Worm (Caenorhabditis elegans): ENCODE results near the gene hcp-1.

DNA sequence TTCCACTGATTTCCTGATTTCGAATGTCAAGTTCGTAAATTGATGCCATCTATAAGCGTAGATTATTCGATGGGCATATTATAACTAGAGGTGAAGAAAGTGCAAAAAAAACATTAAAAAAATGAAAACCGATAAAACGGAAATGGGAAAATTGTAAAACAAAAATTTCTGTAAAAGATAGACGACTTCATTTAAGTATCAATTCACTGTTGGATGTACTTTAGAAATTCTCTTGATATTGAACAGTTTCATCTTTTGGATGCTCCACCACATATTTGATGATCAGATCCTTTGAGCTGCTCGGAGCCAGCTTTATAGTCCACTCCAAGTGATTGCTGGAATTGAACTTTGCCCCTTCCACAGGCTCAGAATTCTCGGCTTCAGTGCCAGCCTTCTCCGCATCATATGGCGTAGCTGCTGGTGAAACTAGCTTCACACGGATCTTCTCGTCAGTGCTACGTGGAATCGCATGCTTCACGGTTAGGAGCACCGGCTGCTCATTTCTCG, 8.6 kb downstream of the hcp-1 start, which contains the start of gene ZK1055.6:
- no peak for TF ChIP-seq W03F9.2 (tag; optimal IDR thresholded peaks at IDR 0.05)
- TF ChIP-seq him-1 (tag; optimal IDR thresholded peaks at IDR 0.05) = no peak

Data from whole organism, L4/young adult.